Fruit fly (Drosophila melanogaster) whole organism, wandering third instar larva: ENCODE measurements around the gene grk.

Experiments
- CG9705 ChIP-seq: fragments of 200-800 bp; sonication (Bioruptor generic); optimal IDR thresholded peaks from 2 replicates; lab custom pipeline; 2018; ENCODE audit warnings: missing biosample characterization, mild to moderate bottlenecking, missing genetic modification characterization
- GATAd ChIP-seq: sonication (Bioruptor generic); optimal IDR thresholded peaks from 2 replicates; lab custom pipeline; 2016; ENCODE audit warnings: missing biosample characterization, missing genetic modification characterization
- Hnf4 ChIP-seq: fragments of 200-800 bp; sonication (Bioruptor generic); optimal IDR thresholded peaks from 2 replicates; lab custom pipeline; 2016; ENCODE audit warnings: missing biosample characterization, mild to moderate bottlenecking, missing genetic modification characterization
- Hr78 ChIP-seq: fragments of >200 bp; optimal IDR thresholded peaks from 2 replicates; lab custom pipeline; 2017; ENCODE audit warnings: missing biosample characterization, missing genetic modification characterization
- Vsx2 ChIP-seq: fragments of 200-300, 225-300 bp; sonication (Bioruptor generic); optimal IDR thresholded peaks from 2 replicates; lab custom pipeline; 2018; ENCODE audit warnings: missing biosample characterization, missing genetic modification characterization; ENCODE audit not compliant: partially characterized antibody
- fru ChIP-seq: fragments of 200-800 bp; sonication (Bioruptor generic); optimal IDR thresholded peaks from 3 replicates; lab custom pipeline; 2016; ENCODE audit warnings: missing biosample characterization, mild to moderate bottlenecking, missing genetic modification characterization
- jim ChIP-seq: fragments of 175-275, 200-325 bp; sonication (Bioruptor generic); optimal IDR thresholded peaks from 2 replicates; lab custom pipeline; 2016; ENCODE audit warnings: missing biosample characterization, mild to moderate bottlenecking, missing genetic modification characterization
- psq ChIP-seq: fragments of 200-800 bp; sonication (Bioruptor generic); optimal IDR thresholded peaks from 3 replicates; lab custom pipeline; 2017; ENCODE audit warnings: missing biosample characterization, mild to moderate bottlenecking, missing genetic modification characterization, moderate library complexity

- TF ChIP-seq jim (GFP tag; lab: Kevin White, UChicago) (no peak), fru (GFP tag; lab: Kevin White, UChicago) (no peak), Hr78 (GFP tag; lab: Kevin White, UChicago) (no peak), GATAd (GFP tag; lab: Kevin White, UChicago) (no peak), Hnf4 (no peak), CG9705 (no peak), psq (GFP tag; lab: Kevin White, UChicago) (peak; percentile 85), Vsx2 (GFP tag; lab: Kevin White, UChicago) (no peak)
Measured at dm6 chr2L:8419382-8419940, 13.9 kb downstream of the grk start.
